Fruit fly (Drosophila melanogaster): Measurements from ENCODE around the gene CG6800.

The CG6800 gene

dm6 chr3R:21823076-21823475 is 47.1 kb downstream of the CG6800 start:
- peak; percentile 51 to 74 for TF ChIP-seq ss (GFP tag; optimal IDR thresholded peaks at IDR 0.05)
- no peak for TF ChIP-seq CG11762 (GFP tag; optimal IDR thresholded peaks at IDR 0.05; ENCODE audit: insufficient read depth)
- TF ChIP-seq Eip93F (GFP tag; optimal IDR thresholded peaks at IDR 0.05) = no peak
- no peak for TF ChIP-seq Eip75B (GFP tag; optimal IDR thresholded peaks at IDR 0.05)
- TF ChIP-seq net (GFP tag; optimal IDR thresholded peaks at IDR 0.05) = no peak
- no peak for TF ChIP-seq CG8119 (GFP tag; IDR thresholded peaks at IDR 0.05)
- no peak for TF ChIP-seq CG11902 (GFP tag; optimal IDR thresholded peaks at IDR 0.05)
- TF ChIP-seq Sox14 (GFP tag; optimal IDR thresholded peaks at IDR 0.05) = no peak
- no peak for TF ChIP-seq fkh (GFP tag; optimal IDR thresholded peaks at IDR 0.05)
- TF ChIP-seq dac (GFP tag; optimal IDR thresholded peaks at IDR 0.05) = no peak
- TF ChIP-seq topi (GFP tag; optimal IDR thresholded peaks at IDR 0.05) = peak; percentile 30
- TF ChIP-seq CG10669 (GFP tag; optimal IDR thresholded peaks at IDR 0.05) = peak; percentile 48
- no peak for TF ChIP-seq Lpt (GFP tag; optimal IDR thresholded peaks at IDR 0.05)
- TF ChIP-seq fd85E (GFP tag; optimal IDR thresholded peaks at IDR 0.05) = no peak
- no peak for TF ChIP-seq Ets96B (tag; optimal IDR thresholded peaks at IDR 0.05)
- peak; percentile 33 for TF ChIP-seq CG9139 (GFP tag; optimal IDR thresholded peaks at IDR 0.05)
- TF ChIP-seq Hr4 (GFP tag; optimal IDR thresholded peaks at IDR 0.05) = no peak
- no peak for TF ChIP-seq Ets21C (GFP tag; optimal IDR thresholded peaks at IDR 0.05)
- peak; percentile 69 for TF ChIP-seq CG8632 (GFP tag; optimal IDR thresholded peaks at IDR 0.05)
- TF ChIP-seq cyc (GFP tag; optimal IDR thresholded peaks at IDR 0.05) = no peak
- TF ChIP-seq achi (GFP tag; optimal IDR thresholded peaks at IDR 0.05) = peak; percentile 34
- no peak for TF ChIP-seq CG4318 (GFP tag; optimal IDR thresholded peaks at IDR 0.05)
- no peak for TF ChIP-seq Gug (GFP tag; IDR thresholded peaks at IDR 0.05)
- no peak for TF ChIP-seq CG15336 (GFP tag; IDR thresholded peaks at IDR 0.05)
- TF ChIP-seq fd59A (GFP tag; optimal IDR thresholded peaks at IDR 0.05) = no peak
- no peak for TF ChIP-seq pdm3 (GFP tag; optimal IDR thresholded peaks at IDR 0.05)
- peak; percentile 64 for TF ChIP-seq Sox102F (GFP tag; optimal IDR thresholded peaks at IDR 0.05)
- TF ChIP-seq Hr39 (GFP tag; optimal IDR thresholded peaks at IDR 0.05) = no peak
- TF ChIP-seq acj6 (GFP tag; optimal IDR thresholded peaks at IDR 0.05) = peak; percentile 13
- no peak for TF ChIP-seq OdsH (GFP tag; optimal IDR thresholded peaks at IDR 0.05)
- no peak for TF ChIP-seq CG16779 (tag; optimal IDR thresholded peaks at IDR 0.05)
- TF ChIP-seq eg (GFP tag; IDR thresholded peaks at IDR 0.05) = no peak
- peak; percentile 92 for TF ChIP-seq Eip78C (GFP tag)
- TF ChIP-seq CG3032 (tag; optimal IDR thresholded peaks at IDR 0.05) = no peak
- TF ChIP-seq CG32006 (GFP tag; optimal IDR thresholded peaks at IDR 0.05) = no peak
- peak; percentile 29 for TF ChIP-seq CG6808 (GFP tag; optimal IDR thresholded peaks at IDR 0.05)
- TF ChIP-seq CG6276 (GFP tag; optimal IDR thresholded peaks at IDR 0.05) = no peak
- TF ChIP-seq CG11294 (GFP tag; IDR thresholded peaks at IDR 0.05) = no peak
- TF ChIP-seq CG6792 (GFP tag; optimal IDR thresholded peaks at IDR 0.05) = peak; percentile 44
- peak; percentile 8 for TF ChIP-seq Met (GFP tag; optimal IDR thresholded peaks at IDR 0.05)
- no peak for TF ChIP-seq Sox15 (GFP tag; optimal IDR thresholded peaks at IDR 0.05)
- no peak for TF ChIP-seq CG10631 (GFP tag; optimal IDR thresholded peaks at IDR 0.05)
- peak; percentile 5 for TF ChIP-seq dsx (GFP tag; optimal IDR thresholded peaks at IDR 0.05; ENCODE audit: poor library complexity, severe bottlenecking)
- TF ChIP-seq salr (GFP tag; optimal IDR thresholded peaks at IDR 0.05) = no peak
- TF ChIP-seq CG8319 (GFP tag; optimal IDR thresholded peaks at IDR 0.05) = no peak
- peak; percentile 8 for TF ChIP-seq CG7368 (GFP tag; optimal IDR thresholded peaks at IDR 0.05)
- peak; percentile 78 for TF ChIP-seq CG6854 (GFP tag; optimal IDR thresholded peaks at IDR 0.05)
- TF ChIP-seq Hr38 (GFP tag; optimal IDR thresholded peaks at IDR 0.05) = no peak
- TF ChIP-seq Blimp-1 (GFP tag; optimal IDR thresholded peaks at IDR 0.05) = peak; percentile 36
- TF ChIP-seq CG1621 (tag; optimal IDR thresholded peaks at IDR 0.05) = no peak
- TF ChIP-seq CG3919 (GFP tag; optimal IDR thresholded peaks at IDR 0.05) = peak; percentile 32
- TF ChIP-seq CG34406 (GFP tag; optimal IDR thresholded peaks at IDR 0.05) = peak; percentile 29
- peak; percentile 38 for TF ChIP-seq spab (GFP tag; optimal IDR thresholded peaks at IDR 0.05)
